Worm (Caenorhabditis elegans) whole organism, L4 larva: ENCODE measurements around the gene inx-1.

Source experiments
- D1046.2 ChIP-seq: fragments of 200-800 bp; sonication (Bioruptor generic); IDR thresholded peaks from 2 replicates; pipeline ENCODE4 v1.3.6; 2022; ENCODE audit warnings: missing genetic modification characterization, missing compliant biosample characterization
- ZK337.2 ChIP-seq: fragments of 200-800 bp; sonication (Bioruptor generic); IDR thresholded peaks from 2 replicates; pipeline ENCODE4 v1.3.6; 2022; ENCODE audit warnings: missing genetic modification reagents, missing genetic modification characterization, missing compliant biosample characterization
- ZK546.5 ChIP-seq, 2 experiments: sonication (generic microtip); optimal IDR thresholded peaks; 2 replicates each; lab custom pipeline; 2017; ENCODE audit warnings: missing biosample characterization in 2 of 2, missing genetic modification characterization in 2 of 2
- aha-1 ChIP-seq: fragments of 150-350 bp; peaks from one replicate; lab custom pipeline; 2014; ENCODE audit warnings: missing biosample characterization, missing genetic modification characterization
- ceh-20 ChIP-seq: fragments of 200-800 bp; sonication (Bioruptor generic); IDR thresholded peaks from 2 replicates; pipeline ENCODE4 v1.3.6; 2022; ENCODE audit warnings: missing genetic modification reagents, missing genetic modification characterization, missing compliant biosample characterization
- ceh-62 ChIP-seq: sonication (generic microtip); optimal IDR thresholded peaks from 2 replicates; lab custom pipeline; 2017; ENCODE audit warnings: missing biosample characterization, missing genetic modification characterization
- daf-16 ChIP-seq, 3 experiments: sonication (generic microtip); optimal IDR thresholded peaks; 2 replicates each; lab custom pipeline; 2016 to 2017; ENCODE audit warnings: missing genetic modification characterization in 3 of 3, missing genetic modification reagents in 3 of 3, mild to moderate bottlenecking in 2 of 3, missing compliant biosample characterization in 2 of 3, missing biosample characterization in 1 of 3, moderate library complexity in 1 of 3
- daf-19 ChIP-seq: fragments of 200-800 bp; sonication (Bioruptor generic); conservative IDR thresholded peaks from 2 replicates; pipeline ENCODE4 v1.3.6; 2022; ENCODE audit warnings: missing genetic modification characterization, missing compliant biosample characterization
- daf-8 ChIP-seq: fragments of 200-800 bp; sonication (Bioruptor generic); IDR thresholded peaks from 2 replicates; pipeline ENCODE4 v1.3.6; 2022; ENCODE audit warnings: missing genetic modification characterization, missing compliant biosample characterization
- duxl-1 ChIP-seq: sonication (generic microtip); optimal IDR thresholded peaks from 2 replicates; lab custom pipeline; 2016; ENCODE audit warnings: mild to moderate bottlenecking, missing genetic modification characterization, moderate library complexity, missing compliant biosample characterization; ENCODE audit not compliant: poor library complexity
- dve-1 ChIP-seq: sonication (generic microtip); optimal IDR thresholded peaks from 2 replicates; lab custom pipeline; 2017; ENCODE audit warnings: antibody characterized with exemption, mild to moderate bottlenecking, missing genetic modification characterization, missing compliant biosample characterization; ENCODE audit not compliant: insufficient read depth
- egl-27 ChIP-seq: sonication (generic microtip); optimal IDR thresholded peaks from 3 replicates; lab custom pipeline; 2017; ENCODE audit warnings: missing biosample characterization, missing genetic modification reagents, missing genetic modification characterization
- fkh-10 ChIP-seq: fragments of 150-350 bp; optimal IDR thresholded peaks from 2 replicates; lab custom pipeline; 2014; ENCODE audit warnings: missing biosample characterization, missing genetic modification reagents, missing genetic modification characterization
- fos-1 ChIP-seq: fragments of 150-350 bp; optimal IDR thresholded peaks from 2 replicates; lab custom pipeline; 2014; ENCODE audit warnings: missing biosample characterization, missing genetic modification characterization
- lin-15B ChIP-seq: fragments of 150-350 bp; sonication (generic microtip); optimal IDR thresholded peaks from 3 replicates; lab custom pipeline; 2014; ENCODE audit warnings: missing biosample characterization, missing genetic modification characterization
- lin-29 ChIP-seq: fragments of 200-800 bp; sonication (Bioruptor generic); IDR thresholded peaks from 2 replicates; pipeline ENCODE4 v1.3.6; 2022; ENCODE audit warnings: missing genetic modification reagents, missing genetic modification characterization, missing compliant biosample characterization
- nhr-11 ChIP-seq: fragments of 150-350 bp; optimal IDR thresholded peaks from 2 replicates; lab custom pipeline; 2014; ENCODE audit warnings: missing biosample characterization, missing genetic modification characterization
- nhr-237 ChIP-seq: sonication (generic microtip); optimal IDR thresholded peaks from 2 replicates; lab custom pipeline; 2017; ENCODE audit warnings: missing biosample characterization, missing genetic modification characterization
- nhr-28 ChIP-seq: fragments of 150-350 bp; optimal IDR thresholded peaks from 2 replicates; lab custom pipeline; 2014; ENCODE audit warnings: missing biosample characterization, missing genetic modification characterization
- nhr-48 ChIP-seq: sonication (generic microtip); optimal IDR thresholded peaks from 2 replicates; lab custom pipeline; 2016; ENCODE audit warnings: mild to moderate bottlenecking, missing genetic modification characterization, missing compliant biosample characterization
- nhr-6 ChIP-seq: fragments of 150-350 bp; optimal IDR thresholded peaks from 2 replicates; lab custom pipeline; 2014; ENCODE audit warnings: missing biosample characterization, missing genetic modification characterization
- nhr-76 ChIP-seq: fragments of 150-350 bp; optimal IDR thresholded peaks from 2 replicates; lab custom pipeline; 2014; ENCODE audit warnings: missing biosample characterization, missing genetic modification characterization
- nhr-77 ChIP-seq: fragments of 150-350 bp; optimal IDR thresholded peaks from 2 replicates; lab custom pipeline; 2014; ENCODE audit warnings: missing biosample characterization, missing genetic modification characterization
- pha-4 ChIP-seq, 2 experiments: fragments of 150-350 bp in 1 of 2; fragments of 200-800 bp in 1 of 2; sonication (Bioruptor generic) in 1 of 2; IDR thresholded peaks in 1 of 2; optimal IDR thresholded peaks in 1 of 2; 2 replicates each; pipeline versions ENCODE4 v1.3.6 to Lab custom; 2014 to 2022; ENCODE audit warnings: missing genetic modification characterization in 2 of 2, missing genetic modification reagents in 2 of 2, missing biosample characterization in 1 of 2, missing compliant biosample characterization in 1 of 2
- sdz-12 ChIP-seq: fragments of 200-800 bp; sonication (Bioruptor generic); optimal IDR thresholded peaks from 2 replicates; lab custom pipeline; 2018; ENCODE audit warnings: mild to moderate bottlenecking, missing genetic modification characterization, missing compliant biosample characterization
- skn-1 ChIP-seq: fragments of 150-350 bp; optimal IDR thresholded peaks from 2 replicates; lab custom pipeline; 2014; ENCODE audit warnings: missing biosample characterization, missing genetic modification characterization
- snpc-1.2 ChIP-seq: fragments of 200-800 bp; sonication (Bioruptor generic); IDR thresholded peaks from 2 replicates; pipeline ENCODE4 v1.3.6; 2022; ENCODE audit warnings: missing genetic modification reagents, missing genetic modification characterization, missing compliant biosample characterization
- spr-1 ChIP-seq: sonication (generic microtip); optimal IDR thresholded peaks from 2 replicates; lab custom pipeline; 2016; ENCODE audit warnings: mild to moderate bottlenecking, missing genetic modification characterization, missing compliant biosample characterization
- unc-62 ChIP-seq, 3 experiments: fragments of 150-350 bp in 1 of 3; sonication (generic microtip); optimal IDR thresholded peaks in 2 of 3; peaks in 1 of 3; 1 replicate in 1 of 3; 2 replicates in 2 of 3; lab custom pipeline; 2014 to 2017; ENCODE audit warnings: missing biosample characterization in 3 of 3, missing genetic modification characterization in 3 of 3, missing genetic modification reagents in 3 of 3, missing genotype in 1 of 3
- zfp-2 ChIP-seq: sonication (generic microtip); optimal IDR thresholded peaks from 2 replicates; lab custom pipeline; 2016; ENCODE audit warnings: mild to moderate bottlenecking, missing genetic modification characterization, missing compliant biosample characterization
- zip-11 ChIP-seq: fragments of 200-800 bp; sonication (Bioruptor generic); IDR thresholded peaks from 2 replicates; pipeline ENCODE4 v1.3.6; 2022; ENCODE audit warnings: missing genetic modification characterization, missing compliant biosample characterization
- ztf-11 ChIP-seq: fragments of 150-350 bp; optimal IDR thresholded peaks from 2 replicates; lab custom pipeline; 2014; ENCODE audit warnings: missing biosample characterization, missing genetic modification characterization

The inx-1 gene

DNA sequence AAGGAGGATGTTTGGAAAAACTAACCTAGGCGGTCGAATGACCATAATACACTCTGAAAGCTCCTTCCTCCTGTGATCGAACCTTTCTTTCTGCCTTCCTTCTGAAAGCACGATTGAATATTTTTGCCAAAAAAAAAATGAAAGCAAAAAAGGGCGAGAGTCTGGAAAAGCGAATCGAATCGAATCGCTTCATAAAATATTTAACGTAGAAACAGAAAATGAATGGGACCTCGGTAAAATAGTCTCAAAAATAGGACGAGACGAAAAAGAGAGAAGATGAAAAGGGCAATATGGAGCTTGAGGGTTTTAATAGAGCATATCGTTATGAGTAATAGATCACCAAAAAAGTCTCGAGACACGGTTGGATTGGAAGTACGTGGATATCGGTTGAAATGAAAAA is at the start of gene inx-1:
Gene inx-1 (minus strand): TSS at position 101 of the 400 bp plus-strand sequence.
- no peak for TF ChIP-seq ZK337.2 (GFP tag; lab: Robert Waterston, UW)
- no peak for TF ChIP-seq spr-1 (tag; lab: Kevin White, UChicago)

DNA sequence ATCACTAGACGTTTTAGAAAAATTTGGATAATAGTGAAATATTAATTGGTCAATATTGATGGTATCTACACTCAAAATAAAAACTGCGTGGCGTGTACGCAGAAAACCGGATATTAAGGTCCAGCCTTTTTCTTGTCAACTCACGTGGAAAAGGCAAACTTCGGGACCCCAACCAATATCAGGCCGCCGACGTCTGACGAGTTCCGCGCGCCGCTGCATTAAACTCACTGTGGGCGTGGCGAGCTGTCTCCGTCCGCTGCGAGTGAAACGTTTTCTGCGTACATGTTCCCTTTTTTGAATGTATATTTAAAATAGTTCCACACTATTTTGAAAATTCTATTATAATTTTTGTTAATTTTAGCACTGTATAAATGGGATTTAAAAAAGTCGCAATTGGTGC is 49.7 kb upstream of the inx-1 start:
- TF ChIP-seq aha-1 (tag; lab: Kevin White, UChicago) (peak; percentile 25), daf-16 (GFP tag; optimal IDR thresholded peaks at IDR 0.05; lab: Kevin White, UChicago) (no peak), daf-16 (tag; optimal IDR thresholded peaks at IDR 0.05; lab: Kevin White, UChicago) (no peak), ceh-62 (tag; lab: Kevin White, UChicago) (no peak)

DNA sequence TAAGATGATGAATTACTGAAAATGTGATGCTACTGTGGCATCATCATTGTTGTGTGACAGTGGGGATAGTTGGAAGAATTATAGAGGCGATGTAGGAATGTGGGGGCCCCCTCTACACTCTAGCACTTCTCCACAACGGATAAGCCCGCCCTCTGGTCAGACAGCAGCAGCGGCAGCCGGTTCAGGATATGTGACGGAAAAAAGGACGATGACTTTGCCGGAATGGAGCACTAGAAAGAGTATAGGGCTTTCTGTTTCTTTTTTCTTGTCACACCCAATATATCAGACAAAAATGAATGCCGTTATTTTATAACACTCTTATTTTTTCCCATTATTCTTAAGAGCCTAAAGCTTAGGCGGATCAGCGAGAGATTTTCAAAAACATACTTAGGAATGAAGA is 49.3 kb upstream of the inx-1 start, which contains the start of gene tyra-2:
Gene tyra-2 (minus strand): TSS at position 101 of the 400 bp plus-strand sequence.
- TF ChIP-seq ZK546.5 (tag; optimal IDR thresholded peaks at IDR 0.05; lab: Kevin White, UChicago) (no peak), daf-8 (GFP tag; lab: Robert Waterston, UW) (no peak), egl-27 (tag; lab: Kevin White, UChicago) (no peak), nhr-28 (tag; lab: Kevin White, UChicago) (no peak), zfp-2 (tag; lab: Kevin White, UChicago) (no peak), nhr-76 (tag; lab: Kevin White, UChicago) (no peak), ceh-20 (GFP tag; lab: Robert Waterston, UW) (no peak), dve-1 (tag; lab: Kevin White, UChicago) (no peak), lin-15B (tag; lab: Kevin White, UChicago) (no peak), pha-4 (GFP tag; IDR thresholded peaks at IDR 0.05; lab: Robert Waterston, UW) (no peak), pha-4 (tag; optimal IDR thresholded peaks at IDR 0.05; lab: Kevin White, UChicago) (no peak)

DNA sequence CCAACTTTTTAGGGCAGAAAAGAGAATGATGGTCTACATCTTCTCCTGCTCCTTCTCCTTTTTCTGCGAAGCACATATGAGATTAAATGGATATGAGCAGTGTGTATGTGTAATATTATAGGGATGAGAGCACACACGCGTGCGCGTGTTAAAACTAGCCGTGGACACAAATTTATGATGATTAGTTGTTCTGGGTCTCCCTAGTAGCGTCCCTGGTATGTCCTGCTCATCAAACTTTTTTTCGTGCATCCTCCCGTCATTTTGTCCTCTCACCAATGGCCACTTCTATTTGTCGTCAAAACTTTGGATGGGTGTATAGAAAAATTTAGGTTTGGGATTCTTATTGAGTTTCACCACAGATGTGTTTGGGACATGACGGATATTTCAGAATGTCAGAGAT is 45.7 kb upstream of the inx-1 start:
- no peak for TF ChIP-seq nhr-6 (tag; lab: Kevin White, UChicago)
- peak in 1 of 2 experiments; percentile 77 for TF ChIP-seq unc-62 (GFP tag; optimal IDR thresholded peaks at IDR 0.05 in 1 of 2; lab: Kevin White, UChicago)
- TF ChIP-seq unc-62 (tag; optimal IDR thresholded peaks at IDR 0.05; lab: Kevin White, UChicago): no peak

DNA sequence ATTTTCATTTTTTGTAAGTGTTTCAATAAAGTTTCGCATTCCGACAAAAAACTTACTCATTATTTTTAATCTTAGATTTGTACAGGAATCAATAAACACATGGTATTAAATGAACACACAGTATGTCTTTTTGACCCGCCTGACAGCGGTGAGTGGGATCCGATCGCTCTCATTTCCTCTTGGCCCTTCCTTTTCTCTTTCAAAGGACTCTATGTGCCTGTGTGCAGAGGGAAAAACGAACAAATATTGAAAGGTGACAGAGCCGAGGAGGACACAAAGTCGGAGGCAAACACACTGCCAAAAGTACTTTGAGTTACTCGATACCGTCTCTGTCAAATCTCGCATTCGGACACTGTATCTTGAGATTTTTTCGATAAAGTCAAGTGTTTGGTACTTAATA is 40.2 kb upstream of the inx-1 start, which contains the start of the genes F01E11.20 and tsp-16:
Gene F01E11.20 (minus strand): TSS at position 101 of the 400 bp plus-strand sequence.
Gene tsp-16 (minus strand): TSS at position 173 of the 400 bp plus-strand sequence.
- TF ChIP-seq daf-19 (GFP tag; lab: Robert Waterston, UW) (no peak), snpc-1.2 (GFP tag; lab: Robert Waterston, UW) (no peak), ceh-20 (GFP tag; lab: Robert Waterston, UW) (no peak), nhr-77 (no peak)
- TF ChIP-seq, all 104 proteins: peak for 0

DNA sequence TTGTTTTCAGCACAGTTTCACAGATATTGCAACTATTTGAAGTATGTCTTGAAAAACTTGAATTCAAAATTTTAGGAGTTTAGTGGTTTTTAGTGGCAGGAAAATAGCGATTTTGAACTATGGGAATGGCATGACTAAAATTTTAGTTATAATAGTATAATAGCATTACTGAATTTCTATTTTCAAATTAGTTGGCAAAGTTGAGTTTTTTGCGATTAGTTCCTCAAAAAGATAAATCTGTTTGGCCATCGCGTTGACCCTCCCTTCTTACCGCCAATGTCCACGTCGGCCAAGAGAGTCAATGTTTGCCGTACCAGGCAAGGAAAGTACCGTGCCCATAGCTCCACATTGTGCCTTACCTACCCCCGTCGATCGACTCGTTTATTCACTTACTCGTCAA is 35.2 kb upstream of the inx-1 start, which contains the start of gene ugt-57:
Gene ugt-57 (plus strand): TSS at position 301 of the 400 bp plus-strand sequence.
- TF ChIP-seq snpc-1.2 (GFP tag; lab: Robert Waterston, UW) (no peak), fkh-10 (GFP tag; lab: Kevin White, UChicago) (no peak), ceh-62 (tag; lab: Kevin White, UChicago) (no peak), nhr-11 (tag; lab: Kevin White, UChicago) (no peak), duxl-1 (tag; lab: Kevin White, UChicago) (no peak), ztf-11 (tag; lab: Kevin White, UChicago) (no peak), aha-1 (tag; lab: Kevin White, UChicago) (no peak), nhr-48 (tag; lab: Kevin White, UChicago) (no peak)

DNA sequence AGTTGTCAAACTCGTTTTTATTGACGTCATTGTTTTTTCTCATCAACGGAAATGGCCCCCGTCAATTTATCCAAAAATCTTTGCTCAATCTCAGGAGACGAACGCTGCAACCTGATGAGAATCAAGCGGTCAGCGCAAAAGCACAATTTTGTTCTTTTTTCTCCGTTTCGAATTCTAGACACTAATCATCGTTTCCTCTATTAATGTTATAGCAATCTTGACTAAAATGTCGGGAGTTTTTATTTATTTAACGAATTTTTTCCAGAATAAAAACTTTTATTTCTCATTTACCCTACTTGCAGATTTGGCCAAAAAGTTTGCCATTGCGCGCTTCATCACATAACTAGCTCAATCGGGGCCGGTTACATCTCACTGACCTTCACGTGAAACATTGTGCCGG is 33.1 kb upstream of the inx-1 start, which contains the start of gene F01E11.18:
Gene F01E11.18 (plus strand): TSS at position 301 of the 400 bp plus-strand sequence.
- TF ChIP-seq skn-1 (no peak), fos-1 (tag; lab: Kevin White, UChicago) (no peak), lin-29 (GFP tag; lab: Robert Waterston, UW) (no peak), D1046.2 (no peak), egl-27 (tag; lab: Kevin White, UChicago) (no peak), zip-11 (GFP tag; lab: Robert Waterston, UW) (no peak), daf-8 (GFP tag; lab: Robert Waterston, UW) (no peak), nhr-237 (no peak), sdz-12 (GFP tag; lab: Kevin White, UChicago) (no peak), ceh-62 (tag; lab: Kevin White, UChicago) (no peak), fkh-10 (GFP tag; lab: Kevin White, UChicago) (no peak), dve-1 (tag; lab: Kevin White, UChicago) (no peak)
